Fruit fly (Drosophila melanogaster) ovary, adult (tissue): Measurements from ENCODE around the gene fiz.
A peak's percentile ranks its signal among the peaks of the same experiment; 100 is the strongest.

Source experiments
- CG17801 ChIP-seq: fragments of 200-800 bp; optimal IDR thresholded peaks from 2 replicates; lab custom pipeline; 2019; ENCODE audit warnings: missing biosample characterization, mild to moderate bottlenecking, missing genetic modification characterization, moderate library complexity; ENCODE audit not compliant: partially characterized antibody

fiz gene

dm6 chrX:14909658-14910378, at the start of gene fiz:
Gene fiz (minus strand): TSS chrX:14909708.
- no peak for TF ChIP-seq CG17801 (GFP tag; lab: Kevin White, UChicago)

dm6 chrX:14955050-14955783, 45.7 kb upstream of the fiz start, which contains the start of the genes CG9030 and eag:
Gene CG9030 (minus strand): TSS chrX:14955100.
Gene eag (plus strand): TSS chrX:14955477.
- no peak for TF ChIP-seq CG17801 (GFP tag; lab: Kevin White, UChicago)

dm6 chrX:14953896-14954295, 44.4 kb upstream of the fiz start:
- peak; percentile 48 for TF ChIP-seq CG17801 (GFP tag; lab: Kevin White, UChicago)

dm6 chrX:14952845-14953720, 43.6 kb upstream of the fiz start, which contains the start of gene pdgy:
Gene pdgy (minus strand): TSS chrX:14953532.
- peak; percentile 96 for TF ChIP-seq CG17801 (GFP tag; lab: Kevin White, UChicago)

dm6 chrX:14952097-14952844, 42.8 kb upstream of the fiz start:
- peak; percentile 50 for TF ChIP-seq CG17801 (GFP tag; lab: Kevin White, UChicago)

- no peak for TF ChIP-seq CG17801 (GFP tag; lab: Kevin White, UChicago)
Measured at dm6 chrX:14951346-14951862, 41.9 kb upstream of the fiz start.

- peak; percentile 99 for TF ChIP-seq CG17801 (GFP tag; lab: Kevin White, UChicago)
Measured at dm6 chrX:14950273-14951272, 41.1 kb upstream of the fiz start.

- no peak for TF ChIP-seq CG17801 (GFP tag; lab: Kevin White, UChicago)
Measured at dm6 chrX:14949227-14949626, 39.7 kb upstream of the fiz start.

dm6 chrX:14947399-14947798, 37.9 kb upstream of the fiz start:
- TF ChIP-seq CG17801 (GFP tag; lab: Kevin White, UChicago), result peak; percentile 95

dm6 chrX:14946522-14946921, 37.0 kb upstream of the fiz start:
- no peak for TF ChIP-seq CG17801 (GFP tag; lab: Kevin White, UChicago)

dm6 chrX:14936250-14936649, 26.7 kb upstream of the fiz start:
- TF ChIP-seq CG17801 (GFP tag; lab: Kevin White, UChicago), result no peak

dm6 chrX:14931296-14931695, 21.8 kb upstream of the fiz start:
- TF ChIP-seq CG17801 (GFP tag; lab: Kevin White, UChicago), result no peak

- TF ChIP-seq CG17801 (GFP tag; lab: Kevin White, UChicago), result no peak
Measured at dm6 chrX:14929813-14930212, 20.3 kb upstream of the fiz start.
